Worm (Caenorhabditis elegans) whole organism, L1 larva: Measurements from ENCODE around the gene lgc-30.
A peak's percentile ranks its signal among the peaks of the same experiment; 100 is the strongest.

Source experiments
- C04F5.9 ChIP-seq: sonication (generic microtip); optimal IDR thresholded peaks from 2 replicates; lab custom pipeline; 2016; ENCODE audit warnings: missing genetic modification characterization, missing compliant biosample characterization
- C16A3.4 ChIP-seq: fragments of 150-350 bp; optimal IDR thresholded peaks from 2 replicates; lab custom pipeline; 2014; ENCODE audit warnings: missing biosample characterization, missing genetic modification characterization
- C34B4.2 ChIP-seq: sonication (generic microtip); optimal IDR thresholded peaks from 2 replicates; lab custom pipeline; 2017; ENCODE audit warnings: mild to moderate bottlenecking, missing genetic modification characterization, missing compliant biosample characterization
- alr-1 ChIP-seq: fragments of 200-800 bp; sonication (Bioruptor generic); optimal IDR thresholded peaks from 2 replicates; lab custom pipeline; 2018; ENCODE audit warnings: borderline replicate concordance, mild to moderate bottlenecking, missing genetic modification characterization, missing compliant biosample characterization
- ama-1 ChIP-seq: fragments of 150-350 bp; optimal IDR thresholded peaks from 2 replicates; lab custom pipeline; 2014
- blmp-1 ChIP-seq: fragments of 150-350 bp; optimal IDR thresholded peaks from 2 replicates; lab custom pipeline; 2014; ENCODE audit warnings: missing biosample characterization, missing genetic modification characterization
- ceh-8 ChIP-seq: fragments of 200-800 bp; sonication (Bioruptor generic); optimal IDR thresholded peaks from 2 replicates; lab custom pipeline; 2018; ENCODE audit warnings: mild to moderate bottlenecking, missing genetic modification characterization, moderate library complexity, missing compliant biosample characterization
- ceh-82 ChIP-seq, 3 experiments: fragments of 150-350 bp in 1 of 3; sonication (generic microtip) in 2 of 3; optimal IDR thresholded peaks; 2 replicates each; lab custom pipeline; 2014 to 2017; ENCODE audit warnings: missing biosample characterization in 3 of 3, missing genetic modification characterization in 3 of 3
- ceh-88 ChIP-seq: fragments of 200-800 bp; sonication (Bioruptor generic); IDR thresholded peaks from 2 replicates; pipeline ENCODE4 v1.3.6; 2022; ENCODE audit warnings: missing genetic modification characterization, missing compliant biosample characterization
- ceh-90 ChIP-seq: sonication (generic microtip); optimal IDR thresholded peaks from 2 replicates; lab custom pipeline; 2016; ENCODE audit warnings: missing genetic modification characterization, missing compliant biosample characterization
- ces-1 ChIP-seq: fragments of 150-350 bp; optimal IDR thresholded peaks from 2 replicates; lab custom pipeline; 2014; ENCODE audit warnings: missing biosample characterization, missing genetic modification reagents, missing genetic modification characterization
- efl-3 ChIP-seq: fragments of 200-800 bp; sonication (Bioruptor generic); optimal IDR thresholded peaks from 2 replicates; lab custom pipeline; 2018; ENCODE audit warnings: mild to moderate bottlenecking, missing genetic modification characterization, missing compliant biosample characterization
- egl-27 ChIP-seq, 2 experiments: fragments of 150-350 bp in 1 of 2; sonication (generic microtip); optimal IDR thresholded peaks; 3 replicates each; lab custom pipeline; 2017 to 2018; ENCODE audit warnings: missing biosample characterization in 2 of 2, missing genetic modification characterization in 2 of 2, missing genetic modification reagents in 2 of 2
- elt-2 ChIP-seq: sonication (generic microtip); optimal IDR thresholded peaks from 2 replicates; lab custom pipeline; 2016; ENCODE audit warnings: missing genetic modification characterization, mild to moderate bottlenecking, inconsistent platforms, missing compliant biosample characterization, missing genetic modification reagents
- ets-5 ChIP-seq: fragments of 200-800 bp; sonication (Bioruptor generic); IDR thresholded peaks from 2 replicates; pipeline ENCODE4 v1.3.6; 2022; ENCODE audit warnings: missing genetic modification characterization, missing compliant biosample characterization
- fkh-10 ChIP-seq: sonication (generic microtip); optimal IDR thresholded peaks from 2 replicates; lab custom pipeline; 2017; ENCODE audit warnings: missing biosample characterization, missing genetic modification reagents, missing genetic modification characterization
- fkh-8 ChIP-seq: sonication (generic microtip); optimal IDR thresholded peaks from 2 replicates; lab custom pipeline; 2016; ENCODE audit warnings: mild to moderate bottlenecking, missing genetic modification characterization, missing compliant biosample characterization
- hlh-17 ChIP-seq: fragments of 200-800 bp; sonication (Bioruptor generic); optimal IDR thresholded peaks from 2 replicates; lab custom pipeline; 2018; ENCODE audit warnings: missing genetic modification characterization, mild to moderate bottlenecking, missing compliant biosample characterization, moderate library complexity, borderline replicate concordance
- irx-1 ChIP-seq: sonication (generic microtip); optimal IDR thresholded peaks from 2 replicates; lab custom pipeline; 2016; ENCODE audit warnings: missing genetic modification characterization, missing compliant biosample characterization
- jun-1 ChIP-seq: fragments of 150-350 bp; optimal IDR thresholded peaks from 2 replicates; lab custom pipeline; 2014; ENCODE audit warnings: missing biosample characterization, missing genetic modification reagents, missing genetic modification characterization
- lin-14 ChIP-seq: fragments of 200-800 bp; sonication (Bioruptor generic); optimal IDR thresholded peaks from 2 replicates; lab custom pipeline; 2018; ENCODE audit warnings: mild to moderate bottlenecking, missing genetic modification characterization, moderate library complexity, missing compliant biosample characterization
- lin-15B ChIP-seq: fragments of 150-350 bp; sonication (generic microtip); optimal IDR thresholded peaks from 3 replicates; lab custom pipeline; 2014; ENCODE audit warnings: missing biosample characterization, missing genetic modification characterization
- lsy-2 ChIP-seq, 2 experiments: fragments of 150-350 bp; optimal IDR thresholded peaks; 2 replicates each; lab custom pipeline; 2014; ENCODE audit warnings: missing biosample characterization in 2 of 2, missing genetic modification characterization in 2 of 2
- mdl-1 ChIP-seq, 2 experiments: fragments of 150-350 bp; optimal IDR thresholded peaks; 2 replicates each; lab custom pipeline; 2014 to 2017; ENCODE audit warnings: missing biosample characterization in 2 of 2, missing genetic modification characterization in 2 of 2, inconsistent platforms in 1 of 2
- mep-1 ChIP-seq: fragments of 150-350 bp; optimal IDR thresholded peaks from 2 replicates; lab custom pipeline; 2014; ENCODE audit warnings: missing biosample characterization, missing genetic modification characterization
- nhr-12 ChIP-seq: sonication (generic microtip); optimal IDR thresholded peaks from 2 replicates; lab custom pipeline; 2017; ENCODE audit warnings: missing biosample characterization, missing genetic modification characterization
- nhr-28 ChIP-seq: fragments of 150-350 bp; optimal IDR thresholded peaks from 2 replicates; lab custom pipeline; 2014; ENCODE audit warnings: missing biosample characterization, missing genetic modification characterization
- nhr-71 ChIP-seq: sonication (generic microtip); optimal IDR thresholded peaks from 2 replicates; lab custom pipeline; 2016; ENCODE audit warnings: mild to moderate bottlenecking, missing genetic modification characterization, moderate library complexity, missing compliant biosample characterization
- nhr-77 ChIP-seq: fragments of 150-350 bp; optimal IDR thresholded peaks from 2 replicates; lab custom pipeline; 2014; ENCODE audit warnings: missing biosample characterization, missing genetic modification characterization
- nhr-85 ChIP-seq: sonication (generic microtip); peaks from one replicate; lab custom pipeline; 2016; ENCODE audit warnings: missing genetic modification characterization, inconsistent platforms, missing compliant biosample characterization
- nhr-90 ChIP-seq: sonication (generic microtip); optimal IDR thresholded peaks from 2 replicates; lab custom pipeline; 2016; ENCODE audit warnings: mild to moderate bottlenecking, missing genetic modification characterization, missing compliant biosample characterization; ENCODE audit not compliant: poor library complexity
- rnt-1 ChIP-seq: sonication (generic microtip); optimal IDR thresholded peaks from 2 replicates; lab custom pipeline; 2016; ENCODE audit warnings: mild to moderate bottlenecking, missing genetic modification characterization, moderate library complexity, missing compliant biosample characterization
- skn-1 ChIP-seq: fragments of 150-350 bp; optimal IDR thresholded peaks from 2 replicates; lab custom pipeline; 2014; ENCODE audit warnings: missing biosample characterization, missing genetic modification characterization
- snu-23 ChIP-seq: sonication (generic microtip); optimal IDR thresholded peaks from 2 replicates; lab custom pipeline; 2016; ENCODE audit warnings: missing genetic modification characterization, missing compliant biosample characterization
- sox-4 ChIP-seq: sonication (generic microtip); optimal IDR thresholded peaks from 2 replicates; lab custom pipeline; 2016; ENCODE audit warnings: missing genetic modification characterization, missing compliant biosample characterization
- tbx-2 ChIP-seq: sonication (generic microtip); optimal IDR thresholded peaks from 2 replicates; lab custom pipeline; 2016; ENCODE audit warnings: missing genetic modification characterization, missing compliant biosample characterization
- tlp-1 ChIP-seq: fragments of 150-350 bp; optimal IDR thresholded peaks from 2 replicates; lab custom pipeline; 2014; ENCODE audit warnings: missing biosample characterization, missing genetic modification characterization
- unc-86 ChIP-seq: sonication (generic microtip); optimal IDR thresholded peaks from 2 replicates; lab custom pipeline; 2016; ENCODE audit warnings: missing genetic modification characterization, missing compliant biosample characterization
- xbp-1 ChIP-seq: sonication (generic microtip); optimal IDR thresholded peaks from 2 replicates; lab custom pipeline; 2016; ENCODE audit warnings: missing genetic modification characterization, missing compliant biosample characterization
- zip-4 ChIP-seq: fragments of 200-800 bp; sonication (Bioruptor generic); optimal IDR thresholded peaks from 2 replicates; lab custom pipeline; 2018; ENCODE audit warnings: mild to moderate bottlenecking, missing genetic modification characterization, moderate library complexity, missing compliant biosample characterization
- ztf-11 ChIP-seq, 2 experiments: sonication (generic microtip); optimal IDR thresholded peaks; 2 replicates each; lab custom pipeline; 2016 to 2017; ENCODE audit warnings: missing genetic modification characterization in 2 of 2, missing biosample characterization in 1 of 2, missing compliant biosample characterization in 1 of 2
- ztf-4 ChIP-seq: fragments of 150-350 bp; optimal IDR thresholded peaks from 2 replicates; lab custom pipeline; 2014; ENCODE audit warnings: missing biosample characterization, missing genetic modification characterization

The lgc-30 gene

DNA sequence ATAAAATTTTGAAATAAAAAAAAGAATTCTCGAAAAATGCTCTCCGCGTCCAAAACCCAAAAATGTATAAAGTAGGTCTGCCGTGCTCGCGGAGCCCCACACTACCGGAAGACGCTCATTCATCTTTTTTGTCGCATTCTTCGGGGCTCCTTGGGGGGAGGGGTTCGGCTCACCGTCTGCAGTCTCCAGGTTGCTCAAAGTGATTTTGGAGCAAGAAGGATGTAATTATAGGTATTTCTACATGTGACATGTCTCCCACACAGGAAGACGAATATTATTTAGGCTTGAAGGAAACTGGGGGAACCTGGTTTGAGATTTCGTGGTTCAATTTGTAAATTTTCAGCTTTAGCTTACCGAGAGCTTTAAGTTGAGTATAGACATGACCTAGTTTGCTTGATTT is 11.0 kb downstream of the lgc-30 start, which contains the start of gene F58H7.1:
Gene F58H7.1, minus strand, starts transcription at position 101 of the 400 bp plus-strand sequence.
- TF ChIP-seq lin-15B (tag; lab: Kevin White, UChicago) (no peak), fkh-8 (tag; lab: Kevin White, UChicago) (peak; percentile 27), C16A3.4 (tag; lab: Kevin White, UChicago) (no peak)

DNA sequence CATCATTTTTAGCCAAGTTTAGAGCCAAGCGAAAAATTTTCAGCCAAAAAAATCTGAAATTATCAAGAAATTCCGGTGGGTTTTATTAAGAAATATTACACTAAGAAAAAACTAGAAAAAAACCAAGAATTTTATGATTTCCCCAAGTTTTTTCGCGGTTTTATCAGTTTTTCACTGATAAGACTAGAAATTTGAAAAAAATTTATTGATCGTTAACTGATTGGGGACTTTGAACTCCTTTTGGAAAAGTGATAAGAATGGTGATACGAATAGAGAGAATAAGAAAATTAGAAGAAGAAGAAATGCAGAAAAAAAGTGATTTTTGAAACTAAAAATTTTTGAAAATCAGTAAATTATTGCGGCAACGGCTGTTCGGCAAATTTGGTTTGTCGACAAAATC is 20.9 kb downstream of the lgc-30 start, which contains the start of gene faah-3:
Gene faah-3, minus strand, starts transcription at position 53 of the 400 bp plus-strand sequence.
- no peak for TF ChIP-seq egl-27 (tag; optimal IDR thresholded peaks at IDR 0.05; lab: Kevin White, UChicago)
- TF ChIP-seq tlp-1 (tag; lab: Kevin White, UChicago), result peak; percentile 64
- TF ChIP-seq snu-23 (GFP tag; lab: Kevin White, UChicago), result no peak
- peak; percentile 85 for TF ChIP-seq elt-2 (tag; lab: Kevin White, UChicago)
- no peak for TF ChIP-seq skn-1 (tag; lab: Kevin White, UChicago)
- no peak for TF ChIP-seq ces-1 (GFP tag; lab: Kevin White, UChicago)
- no peak for TF ChIP-seq ceh-82 (tag; optimal IDR thresholded peaks at IDR 0.05; lab: Kevin White, UChicago)

DNA sequence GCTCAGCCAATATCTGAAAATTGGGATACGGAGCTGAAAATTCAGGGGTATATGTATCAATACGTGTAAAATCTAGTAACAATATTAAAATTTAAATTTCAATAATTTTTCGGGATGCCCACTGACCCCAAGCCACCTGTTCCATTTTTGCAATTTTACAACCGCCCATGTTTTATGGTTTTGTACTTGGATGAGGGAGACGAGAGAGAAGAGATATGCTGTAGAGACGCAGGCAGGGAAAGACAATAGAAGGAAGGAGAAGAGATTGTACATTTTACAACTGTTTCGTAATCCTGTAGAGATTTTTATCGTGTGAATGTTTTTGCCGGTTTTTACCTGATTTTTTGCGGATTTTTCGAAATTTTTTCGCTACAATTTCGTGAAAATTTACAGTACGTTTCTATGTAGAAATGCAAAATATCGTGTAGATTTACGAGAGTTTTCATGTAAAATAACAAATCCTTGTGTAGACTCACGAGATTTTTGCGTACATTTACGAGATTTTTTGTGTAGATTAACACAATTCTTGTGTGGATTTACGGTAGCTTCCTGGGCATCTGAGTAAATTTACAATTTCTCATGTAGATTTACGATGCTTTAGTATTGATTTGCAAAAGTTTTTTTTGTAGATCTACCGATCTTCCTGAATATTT is 25.4 kb downstream of the lgc-30 start:
- TF ChIP-seq ztf-4 (no peak), C16A3.4 (tag; lab: Kevin White, UChicago) (no peak), alr-1 (no peak), mep-1 (tag; lab: Kevin White, UChicago) (peak; percentile 1), nhr-85 (tag; lab: Kevin White, UChicago) (peak; percentile 66), ceh-88 (no peak), blmp-1 (peak; percentile 14)

DNA sequence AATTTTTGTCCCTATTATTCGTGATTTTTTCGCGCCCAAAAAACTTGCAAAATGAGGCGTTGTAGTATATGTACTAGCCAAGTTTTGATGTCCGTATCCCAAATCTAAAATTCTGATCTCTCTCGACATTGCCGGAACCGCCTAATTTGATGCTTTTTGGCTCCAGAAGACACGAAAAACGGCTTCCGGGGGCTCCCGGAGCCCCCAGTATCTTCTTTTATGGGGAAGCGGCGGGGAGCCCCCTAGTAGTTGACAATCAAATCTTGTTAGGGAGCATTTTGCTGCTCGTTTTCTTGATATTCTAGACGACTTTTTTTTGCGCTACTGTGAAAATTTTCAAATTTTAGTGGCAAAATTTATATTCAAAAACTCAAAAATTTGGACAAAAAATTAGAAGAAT is 26.9 kb downstream of the lgc-30 start:
- TF ChIP-seq ztf-4 (no peak), lin-14 (GFP tag; lab: Kevin White, UChicago) (peak; percentile 54), hlh-17 (no peak), mdl-1 (tag; optimal IDR thresholded peaks at IDR 0.05; lab: Kevin White, UChicago) (no peak), nhr-90 (no peak), jun-1 (tag; lab: Kevin White, UChicago) (no peak)

DNA sequence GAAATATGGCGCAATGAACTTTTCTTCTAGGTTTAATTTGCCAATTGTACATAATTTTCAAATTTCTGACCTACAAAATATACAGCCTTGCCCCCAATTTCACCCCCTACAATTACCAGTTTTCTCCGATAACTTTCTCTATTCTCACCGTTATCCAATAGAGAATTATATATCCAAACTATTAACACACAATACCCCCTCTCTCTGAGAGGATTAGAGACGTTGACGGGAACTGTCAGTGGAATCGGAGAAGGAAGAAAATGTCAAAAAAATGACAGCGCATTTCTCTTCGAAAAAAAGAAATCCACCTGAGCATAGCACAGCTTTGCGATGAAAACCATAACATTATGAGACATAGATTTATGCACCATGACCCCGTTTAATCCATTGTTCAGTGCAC is 28.5 kb downstream of the lgc-30 start:
- TF ChIP-seq unc-86 (tag; lab: Kevin White, UChicago), result no peak
- no peak for TF ChIP-seq ceh-90 (tag; lab: Kevin White, UChicago)
- TF ChIP-seq ama-1 (lab: Kevin White, UChicago), result no peak
- peak; percentile 77 for TF ChIP-seq blmp-1

DNA sequence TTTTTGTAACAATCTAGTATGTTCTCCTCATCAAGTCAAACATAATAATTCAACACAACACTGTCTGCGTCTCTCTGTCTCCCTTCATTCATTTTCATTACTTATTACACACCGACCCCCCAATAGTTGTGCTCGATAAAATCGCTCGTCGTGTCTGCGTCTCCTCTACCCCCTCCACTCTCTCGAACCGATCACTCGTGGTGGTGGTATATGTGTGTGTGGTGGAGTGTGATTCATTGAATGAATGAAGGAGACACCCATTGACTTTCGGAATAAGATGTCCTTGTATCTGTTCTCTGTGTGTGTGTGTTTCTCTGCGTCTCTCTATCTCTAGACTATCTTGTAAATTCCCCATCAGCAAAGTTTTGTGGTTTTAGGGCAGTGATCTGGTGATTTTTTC is 33.1 kb downstream of the lgc-30 start:
- TF ChIP-seq nhr-12 (tag; lab: Kevin White, UChicago) (no peak), ets-5 (GFP tag; lab: Robert Waterston, UW) (no peak), C34B4.2 (tag; lab: Kevin White, UChicago) (no peak), ztf-11 (tag; optimal IDR thresholded peaks at IDR 0.05; lab: Kevin White, UChicago) (peak in 1 of 2 experiments; percentile 23), nhr-28 (tag; lab: Kevin White, UChicago) (no peak), C16A3.4 (tag; lab: Kevin White, UChicago) (peak; percentile 39), xbp-1 (tag; lab: Kevin White, UChicago) (peak; percentile 42), sox-4 (tag; lab: Kevin White, UChicago) (no peak), egl-27 (tag; optimal IDR thresholded peaks at IDR 0.05; lab: Kevin White, UChicago) (peak in 1 of 2 experiments; percentile 13), ceh-88 (no peak), elt-2 (tag; lab: Kevin White, UChicago) (peak; percentile 46), rnt-1 (peak; percentile 80), lsy-2 (tag; optimal IDR thresholded peaks at IDR 0.05; lab: Kevin White, UChicago) (peak; percentile 69 to 71), ceh-8 (GFP tag; lab: Kevin White, UChicago) (no peak), nhr-77 (tag; lab: Kevin White, UChicago) (peak; percentile 26), tbx-2 (tag; lab: Kevin White, UChicago) (peak; percentile 61), zip-4 (GFP tag; lab: Kevin White, UChicago) (peak; percentile 6), C04F5.9 (peak; percentile 20), nhr-71 (tag; lab: Kevin White, UChicago) (peak; percentile 92), jun-1 (tag; lab: Kevin White, UChicago) (peak; percentile 68), nhr-85 (tag; lab: Kevin White, UChicago) (peak; percentile 96), fkh-10 (no peak), tlp-1 (tag; lab: Kevin White, UChicago) (no peak), irx-1 (tag; lab: Kevin White, UChicago) (peak; percentile 64), fkh-8 (tag; lab: Kevin White, UChicago) (no peak), efl-3 (GFP tag; lab: Kevin White, UChicago) (peak; percentile 27)
